Fruit fly (Drosophila melanogaster): ENCODE results near the gene Dmtn.

The Dmtn gene

DNA sequence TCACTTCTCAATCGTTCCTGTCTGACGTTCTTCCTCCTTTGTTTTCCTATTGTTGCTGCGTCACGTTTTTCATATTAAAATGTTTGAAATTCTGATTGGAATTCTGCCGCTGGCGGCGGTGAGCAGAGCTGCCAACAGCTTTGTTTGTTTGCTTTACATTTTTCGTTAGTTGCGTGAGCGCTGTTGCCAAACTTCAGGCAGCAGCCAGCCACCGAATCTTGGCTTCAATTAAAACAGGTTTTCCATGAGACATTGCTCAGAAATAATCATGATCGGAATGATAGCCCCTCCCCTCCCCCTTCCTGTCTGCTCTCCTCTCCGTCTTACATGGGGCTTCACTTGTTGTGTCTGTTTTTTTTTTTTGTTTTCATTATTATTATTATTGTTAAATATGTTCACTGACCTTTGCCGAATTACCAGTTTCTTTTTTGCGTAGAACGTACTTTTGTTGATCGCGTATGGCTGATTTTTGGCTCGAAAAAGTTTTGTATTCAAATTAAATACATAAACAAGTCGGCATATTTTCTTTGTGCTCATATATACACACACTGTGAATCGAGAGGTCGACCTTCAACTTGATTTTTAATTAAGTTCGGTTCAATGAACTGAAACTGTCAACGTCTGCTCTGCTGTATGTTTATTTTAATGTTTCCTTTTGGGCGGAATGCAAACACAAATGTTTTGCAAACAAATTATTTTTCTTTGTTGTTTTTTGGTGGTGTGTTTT is 20.6 kb upstream of the Dmtn start:
- peak; percentile 81 for TF ChIP-seq EcR (GFP tag; optimal IDR thresholded peaks at IDR 0.05)
- TF ChIP-seq fd96Ca (GFP tag; IDR thresholded peaks at IDR 0.05), result peak; percentile 49; the same call in 2 of the 3 replicates
- TF ChIP-seq Snoo (tag; optimal IDR thresholded peaks at IDR 0.05), result peak; percentile 56
- no peak for TF ChIP-seq CG13204 (GFP tag; optimal IDR thresholded peaks at IDR 0.05)

- TF ChIP-seq D1 (tag; optimal IDR thresholded peaks at IDR 0.05) (no peak), CG4496 (GFP tag; IDR thresholded peaks at IDR 0.05) (0 out of 3 replicates have a peak, but pooled peaks have one; percentile 27), CG32121 (GFP tag; IDR thresholded peaks at IDR 0.05) (no peak), Snoo (tag; optimal IDR thresholded peaks at IDR 0.05) (peak; percentile 8), CG12605 (GFP tag; IDR thresholded peaks at IDR 0.05) (no peak), CG14655 (GFP tag; optimal IDR thresholded peaks at IDR 0.05) (peak; percentile 76), rn (GFP tag; IDR thresholded peaks at IDR 0.05) (no peak), EcR (GFP tag; optimal IDR thresholded peaks at IDR 0.05) (no peak), CG9948 (tag; optimal IDR thresholded peaks at IDR 0.05) (peak; percentile 55), Ets98B (GFP tag; IDR thresholded peaks at IDR 0.05) (no peak), gl (tag; optimal IDR thresholded peaks at IDR 0.05) (no peak), CG17806 (tag; optimal IDR thresholded peaks at IDR 0.05) (peak; percentile 44), CG10348 (GFP tag; IDR thresholded peaks at IDR 0.05) (no peak), Pif1B (GFP tag; optimal IDR thresholded peaks at IDR 0.05) (peak; percentile 2), fd96Ca (GFP tag; IDR thresholded peaks at IDR 0.05) (peak; percentile 16; the same call in 1 of the 3 replicates), CG8301 (tag; optimal IDR thresholded peaks at IDR 0.05) (peak; percentile 74), CG34367 (tag; optimal IDR thresholded peaks at IDR 0.05) (no peak), CG13204 (GFP tag; optimal IDR thresholded peaks at IDR 0.05) (no peak), CG15710 (tag; optimal IDR thresholded peaks at IDR 0.05) (peak; percentile 34), CG8159 (tag; optimal IDR thresholded peaks at IDR 0.05) (peak; percentile 48), Pif1A (GFP tag; optimal IDR thresholded peaks at IDR 0.05) (peak; percentile 51)
Observed at dm6 chr3R:6425454-6426156, 19.9 kb upstream of the Dmtn start.

DNA sequence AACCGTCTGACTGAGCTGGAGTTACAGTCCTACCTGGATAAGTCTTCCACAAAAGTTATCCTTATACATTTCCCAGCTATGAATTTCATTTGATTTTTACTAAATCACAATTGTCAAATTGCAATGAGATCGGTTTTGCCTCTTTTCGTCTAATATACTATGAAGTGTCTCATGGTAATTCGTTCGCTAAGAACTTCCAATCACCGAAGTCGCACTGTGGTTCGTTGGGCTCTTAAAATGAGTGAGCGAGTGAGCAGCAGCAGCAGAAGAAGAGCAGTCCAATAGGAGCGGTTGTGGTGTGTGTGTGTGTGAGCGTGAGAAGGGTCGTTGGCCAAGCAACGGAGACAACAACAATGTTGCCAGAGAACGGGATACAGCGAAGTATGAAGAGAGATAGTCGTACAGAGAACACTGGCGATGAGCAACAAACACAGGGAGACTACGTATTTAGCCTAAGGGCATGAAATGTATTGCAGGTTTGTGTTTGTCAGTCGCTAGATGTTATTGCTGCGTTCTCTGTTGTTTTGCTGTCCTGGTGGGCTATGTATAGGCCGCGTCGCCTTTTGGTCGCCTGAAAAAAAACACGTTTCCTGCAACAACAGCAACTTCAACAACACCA is 18.4 kb upstream of the Dmtn start:
- TF ChIP-seq CG15710 (tag; optimal IDR thresholded peaks at IDR 0.05) (peak; percentile 96), CG17806 (tag; optimal IDR thresholded peaks at IDR 0.05) (peak; percentile 97), fd96Ca (GFP tag; IDR thresholded peaks at IDR 0.05) (peak; percentile 94), EcR (GFP tag; optimal IDR thresholded peaks at IDR 0.05) (peak; percentile 98), gl (tag; optimal IDR thresholded peaks at IDR 0.05) (peak; percentile 95), CG10348 (GFP tag; IDR thresholded peaks at IDR 0.05) (peak; percentile 60), D1 (tag; optimal IDR thresholded peaks at IDR 0.05) (peak; percentile 68), Ets98B (GFP tag; IDR thresholded peaks at IDR 0.05) (peak; percentile 89), CG8159 (tag; optimal IDR thresholded peaks at IDR 0.05) (peak; percentile 96), Pif1B (GFP tag; optimal IDR thresholded peaks at IDR 0.05) (peak; percentile 98), CG13204 (GFP tag; optimal IDR thresholded peaks at IDR 0.05) (peak; percentile 86), CG4496 (GFP tag; IDR thresholded peaks at IDR 0.05) (peak; percentile 95), CG32121 (GFP tag; IDR thresholded peaks at IDR 0.05) (peak; percentile 84), CG14655 (GFP tag; optimal IDR thresholded peaks at IDR 0.05) (peak; percentile 96), Pif1A (GFP tag; optimal IDR thresholded peaks at IDR 0.05) (peak; percentile 98), CG12605 (GFP tag; IDR thresholded peaks at IDR 0.05) (peak; percentile 69), CG34367 (tag; optimal IDR thresholded peaks at IDR 0.05) (peak; percentile 97), CG9948 (tag; optimal IDR thresholded peaks at IDR 0.05) (peak; percentile 96), Snoo (tag; optimal IDR thresholded peaks at IDR 0.05) (peak; percentile 97), CG8301 (tag; optimal IDR thresholded peaks at IDR 0.05) (peak; percentile 95), rn (GFP tag; IDR thresholded peaks at IDR 0.05) (peak; percentile 87)

- TF ChIP-seq CG8159 (tag; optimal IDR thresholded peaks at IDR 0.05) (no peak), Ets98B (GFP tag; IDR thresholded peaks at IDR 0.05) (no peak), CG4496 (GFP tag; IDR thresholded peaks at IDR 0.05) (no peak), D1 (tag; optimal IDR thresholded peaks at IDR 0.05) (no peak), CG32121 (GFP tag; IDR thresholded peaks at IDR 0.05) (no peak), fd96Ca (GFP tag; IDR thresholded peaks at IDR 0.05) (no peak), CG12605 (GFP tag; IDR thresholded peaks at IDR 0.05) (no peak), CG14655 (GFP tag; optimal IDR thresholded peaks at IDR 0.05) (no peak), Pif1B (GFP tag; optimal IDR thresholded peaks at IDR 0.05) (no peak), EcR (GFP tag; optimal IDR thresholded peaks at IDR 0.05) (no peak), CG10348 (GFP tag; IDR thresholded peaks at IDR 0.05) (no peak)
Observed at dm6 chr3R:6423128-6423527, 17.4 kb upstream of the Dmtn start.

DNA sequence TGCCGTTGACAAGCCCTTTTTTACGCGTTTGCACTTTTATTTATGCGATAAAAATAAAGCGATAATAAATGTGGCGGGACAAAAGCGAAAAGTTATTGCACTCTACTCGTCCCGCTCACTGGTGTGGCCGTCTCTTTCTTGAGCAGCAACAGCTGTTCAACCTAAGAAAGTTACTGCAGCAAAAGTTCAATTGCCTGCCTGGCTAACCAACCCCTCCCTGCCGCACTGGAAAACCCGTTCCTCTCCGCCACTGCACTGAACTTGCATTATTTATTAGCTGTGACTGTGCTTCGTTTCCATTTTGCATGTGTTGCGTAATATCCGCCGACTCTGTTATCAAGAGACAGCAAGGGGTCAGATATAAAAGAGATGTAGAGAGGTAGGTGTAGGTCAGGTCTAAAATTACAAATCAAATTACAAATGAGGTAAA is 16.0 kb upstream of the Dmtn start:
- TF ChIP-seq CG13204 (GFP tag; optimal IDR thresholded peaks at IDR 0.05) (peak; percentile 70), CG32121 (GFP tag; IDR thresholded peaks at IDR 0.05) (0 out of 2 replicates have a peak, but pooled peaks have one; percentile 39), Snoo (tag; optimal IDR thresholded peaks at IDR 0.05) (peak; percentile 10), CG17806 (tag; optimal IDR thresholded peaks at IDR 0.05) (no peak), CG8301 (tag; optimal IDR thresholded peaks at IDR 0.05) (no peak), EcR (GFP tag; optimal IDR thresholded peaks at IDR 0.05) (peak; percentile 98), Pif1A (GFP tag; optimal IDR thresholded peaks at IDR 0.05) (peak; percentile 16), Ets98B (GFP tag; IDR thresholded peaks at IDR 0.05) (0 out of 2 replicates have a peak, but pooled peaks have one; percentile 27)

Measured in whole organism, pupa.